Worm (Caenorhabditis elegans) whole organism, L3 larva: ENCODE data around the gene rpl-10.

Experiments
- ceh-28 ChIP-seq: fragments of 150-350 bp; optimal IDR thresholded peaks from 2 replicates; lab custom pipeline; 2014; ENCODE audit warnings: missing biosample characterization, missing genetic modification reagents, missing genetic modification characterization
- ceh-9 ChIP-seq: sonication (generic microtip); optimal IDR thresholded peaks from 2 replicates; lab custom pipeline; 2018; ENCODE audit warnings: missing biosample characterization, missing genetic modification characterization
- egl-27 ChIP-seq: sonication (generic microtip); optimal IDR thresholded peaks from 4 replicates; lab custom pipeline; 2017; ENCODE audit warnings: missing biosample characterization, missing genetic modification reagents, missing genetic modification characterization
- elt-2 ChIP-seq: sonication (generic microtip); optimal IDR thresholded peaks from 2 replicates; lab custom pipeline; 2016; ENCODE audit warnings: missing genetic modification reagents, mild to moderate bottlenecking, missing genetic modification characterization, missing compliant biosample characterization
- fkh-10 ChIP-seq: sonication (generic microtip); optimal IDR thresholded peaks from 2 replicates; lab custom pipeline; 2017; ENCODE audit warnings: missing biosample characterization, missing genetic modification reagents, missing genetic modification characterization
- nhr-12 ChIP-seq: fragments of 150-350 bp; optimal IDR thresholded peaks from 2 replicates; lab custom pipeline; 2014; ENCODE audit warnings: missing biosample characterization, missing genetic modification characterization
- pqm-1 ChIP-seq: fragments of 150-350 bp; optimal IDR thresholded peaks from 2 replicates; lab custom pipeline; 2017; ENCODE audit warnings: missing biosample characterization, missing genetic modification characterization, inconsistent platforms
- sea-2 ChIP-seq: fragments of 150-350 bp; sonication (generic microtip); optimal IDR thresholded peaks from 4 replicates; lab custom pipeline; 2014; ENCODE audit warnings: missing biosample characterization, missing genetic modification reagents, missing genetic modification characterization
- tbx-2 ChIP-seq: sonication (generic microtip); optimal IDR thresholded peaks from 2 replicates; lab custom pipeline; 2016; ENCODE audit warnings: mild to moderate bottlenecking, missing genetic modification characterization, missing compliant biosample characterization

- TF ChIP-seq pqm-1 (tag; lab: Kevin White, UChicago) (peak; percentile 31), elt-2 (peak; percentile 48), sea-2 (GFP tag; lab: Kevin White, UChicago) (no peak), egl-27 (no peak), fkh-10 (GFP tag; lab: Kevin White, UChicago) (no peak), nhr-12 (tag; lab: Kevin White, UChicago) (no peak), tbx-2 (tag; lab: Kevin White, UChicago) (no peak), ceh-9 (no peak), ceh-28 (tag; lab: Kevin White, UChicago) (no peak)
These were observed 18.8 kb upstream of the rpl-10 start, which contains the start of gene ire-1 for ce11 chrII:8124867-8125266.
